Worm (Caenorhabditis elegans): ENCODE results near the gene C03B1.2.

DNA sequence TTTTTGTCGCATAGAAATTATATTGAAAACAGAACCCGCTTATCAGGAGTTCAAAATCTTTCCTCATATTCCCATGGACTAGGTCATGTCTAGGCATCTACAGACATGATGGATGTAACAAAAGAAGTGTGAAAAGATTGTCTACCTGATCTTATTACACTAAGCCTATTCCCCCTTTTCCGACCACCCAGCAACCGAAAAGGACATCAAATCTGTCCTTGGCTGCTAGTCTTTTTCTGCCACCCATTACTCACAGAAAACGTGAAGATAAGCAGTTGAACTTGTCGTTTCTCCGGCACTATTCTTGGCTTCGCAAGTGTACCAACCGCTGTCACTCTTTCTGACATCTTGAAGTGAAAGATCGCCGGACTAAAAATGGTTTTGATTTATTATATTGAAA, 13.1 kb downstream of the C03B1.2 start:
- TF ChIP-seq ama-1 (optimal IDR thresholded peaks at IDR 0.05), result no peak
- no peak for TF ChIP-seq ref-2 (tag; optimal IDR thresholded peaks at IDR 0.05)
- TF ChIP-seq mec-3 (tag; optimal IDR thresholded peaks at IDR 0.05; ENCODE audit: borderline replicate concordance), result no peak
- TF ChIP-seq rnt-1 (tag; optimal IDR thresholded peaks at IDR 0.05), result no peak
- no peak for TF ChIP-seq dve-1 (tag; optimal IDR thresholded peaks at IDR 0.05)
- no peak for TF ChIP-seq nhr-11 (tag; optimal IDR thresholded peaks at IDR 0.05)
- no peak for TF ChIP-seq pqm-1 (tag; optimal IDR thresholded peaks at IDR 0.05)
- TF ChIP-seq F13H6.1 (tag; optimal IDR thresholded peaks at IDR 0.05), result no peak
- TF ChIP-seq pat-9 (tag; optimal IDR thresholded peaks at IDR 0.05), result no peak
